Fruit fly (Drosophila melanogaster) whole organism, embryonic: Measurements from ENCODE around the gene Antdh.

Experiments used
- CG10321 ChIP-seq: fragments of 200-800 bp; sonication (Bioruptor generic); IDR thresholded peaks from 2 replicates; pipeline ENCODE4 v1.3.6; 2022; ENCODE audit warnings: missing biosample characterization, missing genetic modification characterization
- CG11504 ChIP-seq: fragments of 200-800 bp; sonication (Bioruptor generic); optimal IDR thresholded peaks from 3 replicates; lab custom pipeline; 2019; ENCODE audit warnings: missing biosample characterization, mild to moderate bottlenecking, missing genetic modification characterization, moderate library complexity
- CG17612 ChIP-seq: fragments of 200-800 bp; sonication (Bioruptor generic); IDR thresholded peaks from 2 replicates; pipeline ENCODE4 v1.3.6; 2022; ENCODE audit warnings: missing biosample characterization, missing genetic modification characterization
- CG32532 ChIP-seq: fragments of 200-800 bp; sonication (Bioruptor generic); IDR thresholded peaks from 2 replicates; pipeline ENCODE4 v1.3.6; 2022; ENCODE audit warnings: missing biosample characterization, missing genetic modification characterization
- PHDP ChIP-seq: fragments of 200-800 bp; sonication (Bioruptor generic); optimal IDR thresholded peaks from 3 replicates; lab custom pipeline; 2018; ENCODE audit warnings: missing biosample characterization, mild to moderate bottlenecking, missing genetic modification characterization, moderate library complexity
- crol ChIP-seq: fragments of 200-800 bp; sonication (Bioruptor generic); IDR thresholded peaks from 2 replicates; pipeline ENCODE4 v1.3.6; 2022; ENCODE audit warnings: missing biosample characterization, missing genetic modification characterization
- otp ChIP-seq: fragments of 200-800 bp; sonication (Bioruptor generic); IDR thresholded peaks from 3 replicates; pipeline ENCODE4, ENCODE4 v1.3.6; 2022; ENCODE audit warnings: missing biosample characterization, missing genetic modification characterization
- pan ChIP-seq, 4 experiments: fragments of >200 bp in 3 of 4; fragments of 200-800 bp in 1 of 4; sonication (Bioruptor generic) in 1 of 4; optimal IDR thresholded peaks in 3 of 4; IDR thresholded peaks in 1 of 4; 2 replicates each; pipeline versions ENCODE4 v1.3.6 to Lab custom; 2017 to 2022; ENCODE audit warnings: missing biosample characterization in 2 of 4, missing genetic modification characterization in 2 of 4, mixed read lengths in 1 of 4
- sug ChIP-seq: fragments of 200-800 bp; optimal IDR thresholded peaks from 2 replicates; lab custom pipeline; 2019; ENCODE audit warnings: missing biosample characterization, mild to moderate bottlenecking, missing genetic modification characterization, moderate library complexity
- vvl ChIP-seq: fragments of 200-800 bp; sonication (Bioruptor generic); IDR thresholded peaks from 2 replicates; pipeline ENCODE4 v1.3.6; 2022; ENCODE audit warnings: missing biosample characterization, missing genetic modification characterization

DNA sequence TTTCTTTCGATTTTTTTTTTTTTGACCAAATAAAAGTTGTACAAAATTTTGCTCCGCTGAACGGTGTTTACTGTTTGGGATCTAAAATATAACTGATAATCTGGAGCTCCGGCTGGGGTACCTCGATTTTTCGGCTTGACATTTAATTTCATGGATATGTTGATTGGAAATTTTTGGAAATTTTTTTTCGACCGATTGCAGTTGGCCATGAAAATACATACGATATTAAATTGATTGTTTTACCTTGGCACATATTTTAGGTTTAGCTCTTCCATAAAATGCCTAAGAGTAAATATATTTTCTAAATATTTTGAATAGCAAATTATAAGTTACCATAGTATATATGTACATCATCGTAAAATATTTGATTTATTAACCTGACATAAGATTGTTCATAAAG is 1.7 kb upstream of the Antdh start, which contains the start of gene CG1394:
- TF ChIP-seq otp (GFP tag; lab: Robert Waterston, UW) (no peak), CG17612 (GFP tag; lab: Robert Waterston, UW) (no peak), vvl (GFP tag; lab: Robert Waterston, UW) (no peak), CG10321 (GFP tag; lab: Robert Waterston, UW) (no peak), crol (GFP tag; lab: Robert Waterston, UW) (no peak), sug (tag; lab: Kevin White, UChicago) (no peak), CG11504 (tag; lab: Kevin White, UChicago) (no peak), PHDP (tag; lab: Kevin White, UChicago) (no peak), CG32532 (GFP tag; lab: Robert Waterston, UW) (no peak), pan (optimal IDR thresholded peaks at IDR 0.05; lab: Kevin White, UChicago) (no peak), pan (GFP tag; optimal IDR thresholded peaks at IDR 0.05 in 1 of 2, IDR thresholded peaks at IDR 0.05 in 1 of 2) (no peak)
